Worm (Caenorhabditis elegans): ENCODE measurements around the gene F37B12.3.

DNA sequence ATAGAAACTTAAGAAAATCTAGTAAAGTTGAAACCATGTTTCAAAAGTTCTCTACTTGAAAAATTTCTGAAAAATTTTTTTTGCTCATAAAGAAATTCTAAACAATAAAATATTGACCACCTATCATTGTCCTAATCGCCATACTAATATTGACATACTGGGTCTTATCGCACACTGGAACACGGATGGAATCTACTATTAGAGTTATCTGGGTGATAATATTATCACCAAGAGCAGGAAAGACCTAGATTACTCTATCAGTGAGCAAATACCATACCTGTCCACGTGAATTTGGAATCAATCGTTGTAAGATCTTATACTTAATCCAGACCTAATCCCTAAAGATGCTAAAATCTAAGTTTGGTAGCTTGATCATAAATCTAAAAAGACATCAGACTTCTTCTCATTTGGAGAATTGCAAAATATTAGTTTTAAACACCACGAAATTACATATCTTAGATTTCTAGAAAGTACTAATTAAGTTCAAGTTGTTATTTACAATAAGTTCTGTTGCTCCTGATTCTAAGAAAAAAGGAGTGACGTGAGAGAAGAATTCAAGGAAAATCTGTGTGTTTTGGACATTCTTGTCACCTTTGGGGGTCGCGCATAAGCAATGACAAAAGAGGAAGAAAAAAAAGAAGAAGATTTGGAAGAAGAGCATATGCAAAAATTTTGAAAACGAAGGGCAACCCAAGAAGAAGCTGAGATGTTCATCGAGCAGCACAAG lies 31.1 kb downstream of the F37B12.3 start:
- TF ChIP-seq pha-4 (tag; optimal IDR thresholded peaks at IDR 0.05) (no peak), lag-1 (GFP tag; IDR thresholded peaks at IDR 0.05) (no peak), lsy-27 (tag; optimal IDR thresholded peaks at IDR 0.05; ENCODE audit: borderline replicate concordance, insufficient read depth) (no peak), let-607 (tag; optimal IDR thresholded peaks at IDR 0.05) (no peak), mxl-1 (tag; optimal IDR thresholded peaks at IDR 0.05) (no peak), dox-1 (GFP tag; IDR thresholded peaks at IDR 0.05) (no peak)
